Fruit fly (Drosophila melanogaster) whole organism, embryonic: ENCODE results near the gene CG31922.
A peak's percentile ranks its signal among the peaks of the same experiment; 100 is the strongest.

Experiments used
- CG10147 ChIP-seq: fragments of 200-800 bp; sonication (Bioruptor generic); optimal IDR thresholded peaks from 2 replicates; lab custom pipeline; 2019; ENCODE audit warnings: missing biosample characterization, mild to moderate bottlenecking, missing genetic modification characterization, moderate library complexity
- CG11695 ChIP-seq: fragments of 200-800 bp; sonication (Bioruptor generic); IDR thresholded peaks from 3 replicates; pipeline ENCODE4 v1.3.6; 2022; ENCODE audit warnings: missing biosample characterization, missing genetic modification characterization
- CG12071 ChIP-seq: fragments of 200-800 bp; sonication (Bioruptor generic); optimal IDR thresholded peaks from 3 replicates; lab custom pipeline; 2018; ENCODE audit warnings: missing biosample characterization, mild to moderate bottlenecking, missing genetic modification characterization
- CG12659 ChIP-seq: fragments of 200-800 bp; sonication (Bioruptor generic); optimal IDR thresholded peaks from 3 replicates; lab custom pipeline; 2017; ENCODE audit warnings: mild to moderate bottlenecking, missing biosample characterization, missing genetic modification reagents, missing genetic modification characterization
- CG18599 ChIP-seq: fragments of 200-800 bp; sonication (Bioruptor generic); optimal IDR thresholded peaks from 3 replicates; lab custom pipeline; 2017; ENCODE audit warnings: missing biosample characterization, missing genetic modification characterization, mild to moderate bottlenecking, moderate library complexity, missing genetic modification reagents
- CG2120 ChIP-seq: fragments of 200-800 bp; sonication (Bioruptor generic); optimal IDR thresholded peaks from 3 replicates; lab custom pipeline; 2016; ENCODE audit warnings: missing biosample characterization, missing genetic modification characterization
- CG32532 ChIP-seq: fragments of 200-800 bp; sonication (Bioruptor generic); IDR thresholded peaks from 2 replicates; pipeline ENCODE4 v1.3.6; 2022; ENCODE audit warnings: missing biosample characterization, missing genetic modification characterization
- CG3726 ChIP-seq: fragments of 200-800 bp; sonication (Bioruptor generic); IDR thresholded peaks from 3 replicates; pipeline ENCODE4, ENCODE4 v1.3.6; 2022; ENCODE audit warnings: missing biosample characterization, missing genetic modification characterization
- CG4282 ChIP-seq: fragments of 200-800 bp; sonication (Bioruptor generic); optimal IDR thresholded peaks from 2 replicates; lab custom pipeline; 2016; ENCODE audit warnings: missing biosample characterization, missing genetic modification characterization
- CG9817 ChIP-seq: fragments of 200-800 bp; sonication (Bioruptor generic); optimal IDR thresholded peaks from 2 replicates; lab custom pipeline; 2018; ENCODE audit warnings: missing biosample characterization, mild to moderate bottlenecking, missing genetic modification characterization, moderate library complexity
- Deaf1 ChIP-seq: fragments of 200-800 bp; optimal IDR thresholded peaks from 3 replicates; lab custom pipeline; 2019; ENCODE audit warnings: missing biosample characterization, mild to moderate bottlenecking, missing genetic modification characterization, moderate library complexity
- Dek ChIP-seq: fragments of 200-800 bp; sonication (Bioruptor generic); optimal IDR thresholded peaks from 3 replicates; lab custom pipeline; 2019; ENCODE audit warnings: missing biosample characterization, mild to moderate bottlenecking, missing genetic modification characterization, moderate library complexity
- Fer1 ChIP-seq: fragments of 200-800 bp; sonication (Bioruptor generic); optimal IDR thresholded peaks from 2 replicates; lab custom pipeline; 2017; ENCODE audit warnings: missing biosample characterization, mild to moderate bottlenecking, missing genetic modification characterization
- Hey ChIP-seq: fragments of 200-800 bp; sonication (Bioruptor generic); optimal IDR thresholded peaks from 3 replicates; lab custom pipeline; 2018; ENCODE audit warnings: missing biosample characterization, mild to moderate bottlenecking, missing genetic modification characterization
- Hr3 ChIP-seq: fragments of 200-800 bp; sonication (Bioruptor generic); optimal IDR thresholded peaks from 3 replicates; lab custom pipeline; 2016; ENCODE audit warnings: missing biosample characterization, missing genetic modification characterization
- Lhr ChIP-seq: fragments of 200-800 bp; sonication (Bioruptor generic); optimal IDR thresholded peaks from 3 replicates; lab custom pipeline; 2017; ENCODE audit warnings: mild to moderate bottlenecking, missing biosample characterization, missing genetic modification reagents, missing genetic modification characterization
- MBD-R2 ChIP-seq: fragments of 200-800 bp; sonication (Bioruptor generic); IDR thresholded peaks from 2 replicates; pipeline ENCODE4 v1.3.6; 2022; ENCODE audit warnings: missing biosample characterization, missing genetic modification characterization
- MESR4 ChIP-seq: fragments of 200-800 bp; sonication (Bioruptor generic); optimal IDR thresholded peaks from 2 replicates; lab custom pipeline; 2018; ENCODE audit warnings: missing biosample characterization, mild to moderate bottlenecking, missing genetic modification characterization, moderate library complexity
- Mad ChIP-seq: fragments of 200-800 bp; sonication (Bioruptor generic); optimal IDR thresholded peaks from 2 replicates; lab custom pipeline; 2016; ENCODE audit warnings: missing biosample characterization, missing genetic modification characterization
- Mrtf ChIP-seq: fragments of 200-800 bp; sonication (Bioruptor generic); IDR thresholded peaks from 3 replicates; pipeline ENCODE4 v1.3.6; 2022; ENCODE audit warnings: missing biosample characterization, missing genetic modification characterization
- Neu2 ChIP-seq: fragments of 200-800 bp; sonication (Bioruptor generic); optimal IDR thresholded peaks from 3 replicates; lab custom pipeline; 2016; ENCODE audit warnings: missing biosample characterization, missing genetic modification characterization, borderline replicate concordance
- NfI ChIP-seq: fragments of 200-800 bp; sonication (Bioruptor generic); optimal IDR thresholded peaks from 3 replicates; lab custom pipeline; 2018; ENCODE audit warnings: missing biosample characterization, mild to moderate bottlenecking, missing genetic modification characterization, moderate library complexity
- Optix ChIP-seq: fragments of 200-800 bp; sonication (Bioruptor generic); IDR thresholded peaks from 3 replicates; pipeline ENCODE4 v1.3.6; 2022; ENCODE audit warnings: missing biosample characterization, missing genetic modification characterization
- Pdp1 ChIP-seq, 2 experiments: fragments of 200-800 bp; sonication (Bioruptor generic); optimal IDR thresholded peaks; 3 replicates each; lab custom pipeline; 2016; ENCODE audit warnings: missing biosample characterization in 2 of 2, missing genetic modification characterization in 2 of 2, mild to moderate bottlenecking in 1 of 2, moderate library complexity in 1 of 2
- Ravus ChIP-seq: fragments of 200-800 bp; sonication (Bioruptor generic); IDR thresholded peaks from 2 replicates; pipeline ENCODE4 v1.3.6; 2022; ENCODE audit warnings: missing biosample characterization, missing genetic modification characterization
- Sox102F ChIP-seq: fragments of 200-800 bp; sonication (Bioruptor generic); optimal IDR thresholded peaks from 2 replicates; lab custom pipeline; 2018; ENCODE audit warnings: missing biosample characterization, mild to moderate bottlenecking, missing genetic modification characterization, moderate library complexity
- Xbp1 ChIP-seq: fragments of 200-800 bp; sonication (Bioruptor generic); optimal IDR thresholded peaks from 3 replicates; lab custom pipeline; 2016; ENCODE audit warnings: missing biosample characterization, mild to moderate bottlenecking, missing genetic modification characterization
- abd-A ChIP-seq: fragments of 200-800 bp; sonication (Bioruptor generic); optimal IDR thresholded peaks from 3 replicates; lab custom pipeline; 2019; ENCODE audit warnings: missing biosample characterization, mild to moderate bottlenecking, missing genetic modification characterization, moderate library complexity
- az2 ChIP-seq: fragments of 200-800 bp; sonication (Bioruptor generic); optimal IDR thresholded peaks from 3 replicates; lab custom pipeline; 2016; ENCODE audit warnings: missing biosample characterization, missing genetic modification characterization
- bsh ChIP-seq, 2 experiments: fragments of 200-800 bp; sonication (Bioruptor generic); optimal IDR thresholded peaks; 2 replicates each; lab custom pipeline; 2017 to 2018; ENCODE audit warnings: mild to moderate bottlenecking in 2 of 2, missing biosample characterization in 2 of 2, missing genetic modification characterization in 2 of 2, moderate library complexity in 1 of 2
- chinmo ChIP-seq: fragments of 200-800 bp; sonication (Bioruptor generic); IDR thresholded peaks from 4 replicates; pipeline ENCODE4 v1.3.6; 2022; ENCODE audit warnings: missing biosample characterization, missing genetic modification characterization; ENCODE audit not compliant: partially characterized antibody
- croc ChIP-seq: fragments of 200-800 bp; sonication (Bioruptor generic); conservative IDR thresholded peaks from 3 replicates; pipeline ENCODE4 v1.3.6; 2022; ENCODE audit warnings: missing biosample characterization, missing genetic modification characterization
- cwo ChIP-seq: fragments of 200-800 bp; sonication (Bioruptor generic); optimal IDR thresholded peaks from 3 replicates; lab custom pipeline; 2017; ENCODE audit warnings: missing biosample characterization, missing genetic modification characterization, mild to moderate bottlenecking, moderate library complexity, missing genetic modification reagents
- dmrt99B ChIP-seq: fragments of 200-800 bp; sonication (Bioruptor generic); optimal IDR thresholded peaks from 2 replicates; lab custom pipeline; 2018; ENCODE audit warnings: missing biosample characterization, mild to moderate bottlenecking, missing genetic modification characterization, moderate library complexity
- ewg ChIP-seq: fragments of 200-800 bp; sonication (Bioruptor generic); optimal IDR thresholded peaks from 3 replicates; lab custom pipeline; 2017; ENCODE audit warnings: mild to moderate bottlenecking, missing biosample characterization, missing genetic modification reagents, missing genetic modification characterization
- gcm ChIP-seq: fragments of 200-800 bp; sonication (Bioruptor generic); optimal IDR thresholded peaks from 2 replicates; lab custom pipeline; 2019; ENCODE audit warnings: missing biosample characterization, mild to moderate bottlenecking, missing genetic modification characterization, moderate library complexity
- gem ChIP-seq: fragments of 200-800 bp; sonication (Bioruptor generic); optimal IDR thresholded peaks from 2 replicates; lab custom pipeline; 2019; ENCODE audit warnings: missing biosample characterization, mild to moderate bottlenecking, missing genetic modification characterization, moderate library complexity
- lab ChIP-seq: fragments of 200-800 bp; sonication (Bioruptor generic); optimal IDR thresholded peaks from 3 replicates; lab custom pipeline; 2017; ENCODE audit warnings: missing biosample characterization, missing genetic modification characterization, mild to moderate bottlenecking, moderate library complexity, missing genetic modification reagents
- prd ChIP-seq, 3 experiments: fragments of >200 bp in 2 of 3; fragments of 200-800 bp in 1 of 3; sonication (Bioruptor generic) in 1 of 3; optimal IDR thresholded peaks in 2 of 3; IDR thresholded peaks in 1 of 3; 2 replicates in 2 of 3; 3 replicates in 1 of 3; pipeline versions ENCODE4 v1.3.6 to Lab custom; 2017 to 2022; ENCODE audit warnings: missing biosample characterization in 1 of 3, missing genetic modification characterization in 1 of 3
- row ChIP-seq: fragments of 200-800 bp; sonication (Bioruptor generic); IDR thresholded peaks from 3 replicates; pipeline ENCODE4 v1.3.6; 2022; ENCODE audit warnings: missing biosample characterization, missing genetic modification characterization
- scrt ChIP-seq: fragments of 200-800 bp; sonication (Bioruptor generic); optimal IDR thresholded peaks from 2 replicates; lab custom pipeline; 2018; ENCODE audit warnings: missing biosample characterization, mild to moderate bottlenecking, missing genetic modification characterization, moderate library complexity
- zf30C ChIP-seq: fragments of 200-800 bp; sonication (Bioruptor generic); optimal IDR thresholded peaks from 3 replicates; lab custom pipeline; 2018; ENCODE audit warnings: missing biosample characterization, mild to moderate bottlenecking, missing genetic modification characterization

Gene CG31922

DNA sequence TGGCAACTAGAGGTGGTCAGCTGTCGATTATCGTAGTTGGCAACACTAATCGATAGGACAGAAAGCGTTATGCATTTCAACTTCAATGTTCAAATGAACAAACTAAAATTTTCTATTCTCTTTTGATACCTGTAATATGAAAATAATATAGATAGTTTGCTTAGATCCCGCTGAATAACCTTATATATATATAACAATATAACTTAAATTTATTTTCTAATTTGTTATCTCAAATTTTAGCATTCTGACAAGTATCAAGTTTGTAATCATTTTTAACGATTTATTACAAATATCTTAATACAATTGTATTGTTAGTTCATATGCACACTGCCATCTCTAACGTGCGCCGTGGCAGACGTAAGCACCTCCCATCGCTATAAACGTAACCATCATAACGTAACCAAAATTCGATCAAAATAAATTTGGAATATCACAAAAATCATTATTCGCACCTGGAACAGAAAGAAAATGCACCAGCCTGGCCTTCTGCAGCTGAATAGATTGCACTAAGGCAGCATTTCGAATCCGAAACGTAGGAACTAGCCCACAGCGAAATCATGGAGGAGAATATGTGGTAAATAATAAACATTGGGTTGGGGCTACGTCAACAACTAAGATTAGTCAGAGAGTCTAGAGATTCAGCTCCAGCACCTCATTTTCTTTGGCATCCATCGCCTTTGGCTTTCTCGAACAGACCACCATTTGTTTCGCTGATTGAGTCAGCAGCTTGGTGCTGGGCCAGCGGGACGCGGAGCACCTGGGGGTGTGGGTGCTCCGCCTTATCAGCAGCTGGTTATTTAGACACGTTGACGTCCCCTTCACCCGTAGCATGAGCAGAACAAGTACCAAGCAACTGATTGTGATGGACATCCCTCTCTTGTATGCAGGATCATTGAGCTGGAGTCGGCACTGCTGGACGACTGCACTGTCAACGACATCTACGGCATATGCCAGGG lies 40.8 kb upstream of the CG31922 start, which contains the start of the genes Pino and TBC1D23 (continued):
- no peak for TF ChIP-seq zf30C (GFP tag; lab: Kevin White, UChicago)
- peak; percentile 80 for TF ChIP-seq Xbp1 (GFP tag; lab: Kevin White, UChicago)
- peak; percentile 31 for TF ChIP-seq Mad (GFP tag; lab: Kevin White, UChicago)
- peak; percentile 26; the same call in 1 of the 2 replicates for TF ChIP-seq MBD-R2

DNA sequence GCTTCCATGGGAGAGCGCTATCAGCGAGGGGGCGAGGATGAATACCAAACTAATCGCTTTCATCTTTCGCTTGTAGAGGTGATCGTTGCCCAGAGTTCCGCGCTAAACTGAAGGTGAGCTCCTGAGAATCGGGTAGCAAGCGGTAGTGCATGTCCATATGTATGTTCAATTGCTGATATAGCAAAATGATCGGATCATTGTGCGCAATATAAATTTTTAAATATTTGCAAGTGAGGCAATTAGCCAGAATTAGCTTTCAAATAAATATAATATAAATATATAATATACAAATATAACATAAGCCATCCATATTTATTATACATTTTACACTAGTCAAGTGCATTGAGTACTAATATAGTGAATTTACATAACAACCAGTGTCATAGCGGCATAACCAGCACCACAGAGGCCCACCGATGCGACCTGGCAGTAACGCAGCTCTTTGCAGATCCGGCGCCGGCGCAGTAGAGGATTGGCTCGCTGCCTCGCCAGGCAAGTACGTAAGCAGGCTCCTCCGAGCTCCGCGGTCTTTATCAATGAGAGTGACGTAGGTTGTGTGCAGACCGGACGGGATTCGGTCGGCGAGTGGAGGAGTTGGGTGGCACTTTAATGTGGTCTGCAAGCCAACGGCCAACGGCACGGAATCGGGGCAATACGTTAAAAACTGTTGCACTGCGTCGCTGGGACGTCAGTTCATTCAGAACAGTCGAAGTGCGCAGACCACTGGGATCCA lies 35.8 kb upstream of the CG31922 start, which contains the start of the genes Iris and CG4577:
Gene Iris, minus strand, starts transcription at position 88 of the 733 bp plus-strand sequence.
Gene CG4577, plus strand, starts transcription at position 683 of the 733 bp plus-strand sequence.
- TF ChIP-seq Hey (tag; lab: Kevin White, UChicago): no peak
- TF ChIP-seq chinmo (GFP tag; lab: Robert Waterston, UW): 0 out of 4 replicates have a peak, but pooled peaks have one; percentile 11
- peak; percentile 37; the same call in 1 of the 3 replicates for TF ChIP-seq row (GFP tag; lab: Robert Waterston, UW)
- peak in 1 of 2 experiments; percentile 3 for TF ChIP-seq Pdp1 (GFP tag; optimal IDR thresholded peaks at IDR 0.05; lab: Kevin White, UChicago)
- TF ChIP-seq Ravus: no peak
- TF ChIP-seq ewg (GFP tag; lab: Kevin White, UChicago): peak; percentile 60
- TF ChIP-seq CG4282 (GFP tag; lab: Kevin White, UChicago): no peak
- TF ChIP-seq CG12071: no peak
- peak; percentile 22 for TF ChIP-seq lab (GFP tag; lab: Kevin White, UChicago)
- no peak for TF ChIP-seq MESR4
- TF ChIP-seq scrt: peak; percentile 83
- no peak for TF ChIP-seq CG11695 (GFP tag; lab: Robert Waterston, UW)
- TF ChIP-seq prd (optimal IDR thresholded peaks at IDR 0.05; lab: Kevin White, UChicago): no peak
- TF ChIP-seq prd (GFP tag; IDR thresholded peaks at IDR 0.05; lab: Robert Waterston, UW): no peak
- TF ChIP-seq az2: no peak
- TF ChIP-seq Fer1: no peak
- no peak for TF ChIP-seq Neu2 (GFP tag; lab: Kevin White, UChicago)
- TF ChIP-seq Optix (GFP tag; lab: Robert Waterston, UW): no peak
- TF ChIP-seq gcm (GFP tag; lab: Kevin White, UChicago): no peak
- TF ChIP-seq Deaf1 (tag; lab: Kevin White, UChicago): peak; percentile 15
- TF ChIP-seq CG3726 (GFP tag; lab: Robert Waterston, UW): no peak
- TF ChIP-seq abd-A (tag; lab: Kevin White, UChicago): peak; percentile 9
- TF ChIP-seq Lhr (GFP tag; lab: Kevin White, UChicago): no peak
- peak; percentile 16 for TF ChIP-seq CG18599 (GFP tag; lab: Kevin White, UChicago)
- 0 out of 3 replicates have a peak, but pooled peaks have one; percentile 5 for TF ChIP-seq Mrtf (GFP tag; lab: Robert Waterston, UW)

DNA sequence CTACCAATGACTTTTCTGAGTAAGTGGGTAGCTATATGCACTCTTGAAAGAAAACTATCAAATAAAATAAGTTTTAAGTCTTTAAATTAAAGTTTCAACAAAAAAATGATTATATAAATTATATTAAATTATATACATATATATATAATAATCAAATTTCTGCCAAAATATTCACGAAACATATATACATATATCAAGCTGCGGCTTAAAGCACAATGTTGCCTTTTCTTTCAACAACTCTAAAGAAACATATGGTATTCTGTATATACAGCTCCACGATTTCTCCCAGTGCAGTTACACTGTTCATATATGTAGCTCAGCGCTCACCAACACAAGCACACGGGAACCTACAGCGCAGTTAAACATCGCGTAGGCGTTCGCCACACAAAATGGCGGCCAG lies 34.5 kb upstream of the CG31922 start:
- peak; percentile 18 for TF ChIP-seq NfI (GFP tag; lab: Kevin White, UChicago)
- TF ChIP-seq croc (GFP tag; lab: Robert Waterston, UW): no peak
- TF ChIP-seq dmrt99B (tag; lab: Kevin White, UChicago): peak; percentile 17
- TF ChIP-seq Deaf1 (tag; lab: Kevin White, UChicago): peak; percentile 11
- no peak for TF ChIP-seq CG32532 (GFP tag; lab: Robert Waterston, UW)
- peak; percentile 42 for TF ChIP-seq CG2120 (GFP tag; lab: Kevin White, UChicago)
- TF ChIP-seq Dek (tag; lab: Kevin White, UChicago): peak; percentile 29
- no peak for TF ChIP-seq CG9817 (tag; lab: Kevin White, UChicago)
- peak; percentile 40 for TF ChIP-seq Sox102F (GFP tag; lab: Kevin White, UChicago)
- peak; percentile 28 for TF ChIP-seq cwo (GFP tag; lab: Kevin White, UChicago)
- no peak for TF ChIP-seq prd (optimal IDR thresholded peaks at IDR 0.05; lab: Kevin White, UChicago)
- TF ChIP-seq prd (GFP tag; IDR thresholded peaks at IDR 0.05; lab: Robert Waterston, UW): 0 out of 3 replicates have a peak, but pooled peaks have one; percentile 10
- peak; percentile 15 for TF ChIP-seq Hr3 (GFP tag; lab: Kevin White, UChicago)
- TF ChIP-seq bsh (GFP tag; optimal IDR thresholded peaks at IDR 0.05; lab: Kevin White, UChicago): no peak
- peak; percentile 16 for TF ChIP-seq CG12659 (GFP tag; lab: Kevin White, UChicago)
- TF ChIP-seq CG10147 (GFP tag; lab: Kevin White, UChicago): peak; percentile 31
- TF ChIP-seq gem (tag; lab: Kevin White, UChicago): peak; percentile 65
